Fruit fly (Drosophila melanogaster) whole organism, prepupa: Measurements from ENCODE around the gene CG4520.

Experiments
- CG1621 ChIP-seq: fragments of 200-800 bp; sonication (Bioruptor generic); optimal IDR thresholded peaks from 3 replicates; lab custom pipeline; 2018; ENCODE audit warnings: missing biosample characterization, mild to moderate bottlenecking, missing genetic modification characterization
- CG6276 ChIP-seq: fragments of 200-800 bp; sonication (Bioruptor generic); optimal IDR thresholded peaks from 2 replicates; lab custom pipeline; 2017; ENCODE audit warnings: missing biosample characterization, mild to moderate bottlenecking, missing genetic modification characterization

dm6 chr3R:15784298-15784697 lies 39.8 kb downstream of the CG4520 start:
- TF ChIP-seq CG6276 (GFP tag; lab: Kevin White, UChicago), result no peak
- TF ChIP-seq CG1621 (tag; lab: Kevin White, UChicago), result no peak
